Fruit fly (Drosophila melanogaster) whole organism, embryonic: ENCODE data around the gene CG12680.

Experiments used
- Atf3 ChIP-seq: fragments of 200-800 bp; sonication (Bioruptor generic); optimal IDR thresholded peaks from 3 replicates; lab custom pipeline; 2016; ENCODE audit warnings: missing biosample characterization, missing genetic modification characterization
- BtbVII ChIP-seq: fragments of 200-800 bp; sonication (Bioruptor generic); optimal IDR thresholded peaks from 3 replicates; lab custom pipeline; 2017; ENCODE audit warnings: missing biosample characterization, mild to moderate bottlenecking, missing genetic modification characterization
- Bteb2 ChIP-seq: fragments of 200-800 bp; sonication (Bioruptor generic); optimal IDR thresholded peaks from 2 replicates; lab custom pipeline; 2016; ENCODE audit warnings: missing biosample characterization, missing genetic modification characterization
- CG10462 ChIP-seq: fragments of 200-800 bp; sonication (Bioruptor generic); optimal IDR thresholded peaks from 2 replicates; lab custom pipeline; 2016; ENCODE audit warnings: missing biosample characterization, missing genetic modification characterization
- CG11723 ChIP-seq: fragments of 200-800 bp; sonication (Bioruptor generic); optimal IDR thresholded peaks from 2 replicates; lab custom pipeline; 2017; ENCODE audit warnings: missing biosample characterization, mild to moderate bottlenecking, missing genetic modification characterization
- CG17612 ChIP-seq: fragments of 200-800 bp; sonication (Bioruptor generic); IDR thresholded peaks from 2 replicates; pipeline ENCODE4 v1.3.6; 2022; ENCODE audit warnings: missing biosample characterization, missing genetic modification characterization
- CG30403 ChIP-seq: fragments of 200-800 bp; sonication (Bioruptor generic); optimal IDR thresholded peaks from 3 replicates; lab custom pipeline; 2016; ENCODE audit warnings: missing biosample characterization, missing genetic modification characterization
- CG30431 ChIP-seq: fragments of 200-800 bp; sonication (Bioruptor generic); optimal IDR thresholded peaks from 2 replicates; lab custom pipeline; 2017; ENCODE audit warnings: missing biosample characterization, missing genetic modification characterization
- CG3065 ChIP-seq: fragments of 200-800 bp; sonication (Bioruptor generic); optimal IDR thresholded peaks from 2 replicates; lab custom pipeline; 2016; ENCODE audit warnings: missing biosample characterization, missing genetic modification characterization
- CG31441 ChIP-seq: fragments of 200-800 bp; sonication (Bioruptor generic); IDR thresholded peaks from 2 replicates; pipeline ENCODE4 v1.3.6; 2022; ENCODE audit warnings: missing biosample characterization, missing genetic modification characterization
- CG32772 ChIP-seq: fragments of 200-800 bp; sonication (Bioruptor generic); IDR thresholded peaks from 2 replicates; pipeline ENCODE4 v1.3.6; 2022; ENCODE audit warnings: missing biosample characterization, missing genetic modification characterization
- CG4404 ChIP-seq: fragments of 200-800 bp; sonication (Bioruptor generic); IDR thresholded peaks from 2 replicates; pipeline ENCODE4 v1.3.6; 2022; ENCODE audit warnings: missing biosample characterization, missing genetic modification characterization
- CG6813 ChIP-seq: fragments of 200-800 bp; sonication (Bioruptor generic); optimal IDR thresholded peaks from 2 replicates; lab custom pipeline; 2017; ENCODE audit warnings: missing biosample characterization, missing genetic modification characterization, mild to moderate bottlenecking, moderate library complexity, missing genetic modification reagents
- CG8359 ChIP-seq: fragments of 200-800 bp; sonication (Bioruptor generic); optimal IDR thresholded peaks from 2 replicates; lab custom pipeline; 2017; ENCODE audit warnings: missing biosample characterization, mild to moderate bottlenecking, missing genetic modification characterization, borderline replicate concordance
- D19B ChIP-seq: fragments of 200-800 bp; sonication (Bioruptor generic); optimal IDR thresholded peaks from 2 replicates; lab custom pipeline; 2017; ENCODE audit warnings: missing biosample characterization, mild to moderate bottlenecking, missing genetic modification characterization
- Doc2 ChIP-seq: fragments of 200-800 bp; sonication (Bioruptor generic); IDR thresholded peaks from 2 replicates; pipeline ENCODE4 v1.3.6; 2022; ENCODE audit warnings: missing biosample characterization, missing genetic modification characterization
- Dref ChIP-seq: fragments of 200-800 bp; sonication (Bioruptor generic); IDR thresholded peaks from 2 replicates; pipeline ENCODE4 v1.3.6; 2022; ENCODE audit warnings: missing biosample characterization, missing genetic modification characterization
- HLHmδ ChIP-seq: fragments of 200-800 bp; sonication (Bioruptor generic); optimal IDR thresholded peaks from 2 replicates; lab custom pipeline; 2018; ENCODE audit warnings: missing biosample characterization, mild to moderate bottlenecking, missing genetic modification characterization, moderate library complexity
- HmgZ ChIP-seq: fragments of 200-800 bp; sonication (Bioruptor generic); optimal IDR thresholded peaks from 2 replicates; lab custom pipeline; 2018; ENCODE audit warnings: missing biosample characterization, mild to moderate bottlenecking, missing genetic modification characterization
- Hmx ChIP-seq: fragments of 200-800 bp; sonication (Bioruptor generic); optimal IDR thresholded peaks from 2 replicates; lab custom pipeline; 2016; ENCODE audit warnings: missing biosample characterization, missing genetic modification characterization
- Hr39 ChIP-seq: fragments of >200 bp; optimal IDR thresholded peaks from 2 replicates; lab custom pipeline; 2017
- Hr78 ChIP-seq, 2 experiments: fragments of 200-800 bp in 1 of 2; fragments of >200 bp in 1 of 2; sonication (Bioruptor generic) in 1 of 2; optimal IDR thresholded peaks; 2 replicates each; lab custom pipeline; 2017 to 2019; ENCODE audit warnings: missing biosample characterization in 2 of 2, missing genetic modification characterization in 2 of 2, mild to moderate bottlenecking in 1 of 2, moderate library complexity in 1 of 2
- Opbp ChIP-seq: fragments of 200-800 bp; sonication (Bioruptor generic); IDR thresholded peaks from 3 replicates; pipeline ENCODE4 v1.3.6; 2022; ENCODE audit warnings: missing biosample characterization, missing genetic modification characterization; ENCODE audit not compliant: partially characterized antibody
- Vsx1 ChIP-seq: fragments of 200-800 bp; sonication (Bioruptor generic); optimal IDR thresholded peaks from 2 replicates; lab custom pipeline; 2017; ENCODE audit warnings: missing biosample characterization, mild to moderate bottlenecking, missing genetic modification characterization, missing genetic modification reagents
- bsh ChIP-seq, 2 experiments: fragments of 200-800 bp; sonication (Bioruptor generic); optimal IDR thresholded peaks; 2 replicates each; lab custom pipeline; 2017 to 2018; ENCODE audit warnings: mild to moderate bottlenecking in 2 of 2, missing biosample characterization in 2 of 2, missing genetic modification characterization in 2 of 2, moderate library complexity in 1 of 2
- btn ChIP-seq: fragments of 200-800 bp; sonication (Bioruptor generic); optimal IDR thresholded peaks from 2 replicates; lab custom pipeline; 2016; ENCODE audit warnings: missing biosample characterization, missing genetic modification characterization
- caup ChIP-seq: fragments of 200-800 bp; sonication (Bioruptor generic); optimal IDR thresholded peaks from 3 replicates; lab custom pipeline; 2017; ENCODE audit warnings: missing biosample characterization, mild to moderate bottlenecking, missing genetic modification characterization, moderate library complexity; ENCODE audit not compliant: severe bottlenecking
- chif ChIP-seq, 2 experiments: fragments of 200-800 bp; sonication (Bioruptor generic); optimal IDR thresholded peaks; 3 replicates each; lab custom pipeline; 2016; ENCODE audit warnings: missing biosample characterization in 2 of 2, missing genetic modification characterization in 2 of 2
- croc ChIP-seq: fragments of 200-800 bp; sonication (Bioruptor generic); conservative IDR thresholded peaks from 3 replicates; pipeline ENCODE4 v1.3.6; 2022; ENCODE audit warnings: missing biosample characterization, missing genetic modification characterization
- cwo ChIP-seq: fragments of 200-800 bp; sonication (Bioruptor generic); optimal IDR thresholded peaks from 3 replicates; lab custom pipeline; 2017; ENCODE audit warnings: missing biosample characterization, missing genetic modification characterization, mild to moderate bottlenecking, moderate library complexity, missing genetic modification reagents
- dm ChIP-seq: fragments of 200-800 bp; sonication (Bioruptor generic); optimal IDR thresholded peaks from 3 replicates; lab custom pipeline; 2016; ENCODE audit warnings: missing biosample characterization, missing genetic modification characterization
- fru ChIP-seq: fragments of >200 bp; optimal IDR thresholded peaks from 2 replicates; lab custom pipeline; 2017
- hbn ChIP-seq: fragments of 200-800 bp; sonication (Bioruptor generic); IDR thresholded peaks from 2 replicates; pipeline ENCODE4 v1.3.6; 2022; ENCODE audit warnings: missing biosample characterization, missing genetic modification characterization; ENCODE audit not compliant: partially characterized antibody
- her ChIP-seq: fragments of 200-800 bp; sonication (Bioruptor generic); optimal IDR thresholded peaks from 2 replicates; lab custom pipeline; 2016; ENCODE audit warnings: missing biosample characterization, missing genetic modification characterization
- ind ChIP-seq: fragments of 200-800 bp; sonication (Bioruptor generic); optimal IDR thresholded peaks from 3 replicates; lab custom pipeline; 2016; ENCODE audit warnings: missing biosample characterization, missing genetic modification characterization
- inv ChIP-seq: fragments of 200-800 bp; sonication (Bioruptor generic); IDR thresholded peaks from 2 replicates; pipeline ENCODE4 v1.3.6; 2022; ENCODE audit warnings: missing biosample characterization, missing genetic modification characterization; ENCODE audit not compliant: partially characterized antibody
- kni ChIP-seq: fragments of 200-800 bp; sonication (Bioruptor generic); optimal IDR thresholded peaks from 3 replicates; lab custom pipeline; 2017; ENCODE audit warnings: mild to moderate bottlenecking, missing biosample characterization, missing genetic modification reagents, missing genetic modification characterization
- lmd ChIP-seq: fragments of 200-800 bp; sonication (Bioruptor generic); IDR thresholded peaks from 2 replicates; pipeline ENCODE4 v1.3.6; 2022; ENCODE audit warnings: missing biosample characterization, missing genetic modification characterization
- lov ChIP-seq, 2 experiments: fragments of 200-800 bp in 1 of 2; fragments of >200 bp in 1 of 2; sonication (Bioruptor generic) in 1 of 2; IDR thresholded peaks in 1 of 2; optimal IDR thresholded peaks in 1 of 2; 2 replicates in 1 of 2; 3 replicates in 1 of 2; pipeline versions ENCODE4 v1.3.6 to Lab custom; 2017 to 2022; ENCODE audit warnings: missing biosample characterization in 1 of 2, missing genetic modification characterization in 1 of 2
- otp ChIP-seq: fragments of 200-800 bp; sonication (Bioruptor generic); IDR thresholded peaks from 3 replicates; pipeline ENCODE4, ENCODE4 v1.3.6; 2022; ENCODE audit warnings: missing biosample characterization, missing genetic modification characterization
- psq ChIP-seq: fragments of 200-800 bp; sonication (Bioruptor generic); optimal IDR thresholded peaks from 2 replicates; lab custom pipeline; 2017; ENCODE audit warnings: missing biosample characterization, missing genetic modification characterization
- pzg ChIP-seq: fragments of 200-800 bp; sonication (Bioruptor generic); optimal IDR thresholded peaks from 3 replicates; lab custom pipeline; 2018; ENCODE audit warnings: missing biosample characterization, mild to moderate bottlenecking, missing genetic modification characterization, moderate library complexity
- run ChIP-seq: fragments of 200-800 bp; sonication (Bioruptor generic); optimal IDR thresholded peaks from 3 replicates; lab custom pipeline; 2018; ENCODE audit warnings: missing biosample characterization, mild to moderate bottlenecking, missing genetic modification characterization
- sd ChIP-seq: fragments of 200-800 bp; sonication (Bioruptor generic); optimal IDR thresholded peaks from 3 replicates; lab custom pipeline; 2018; ENCODE audit warnings: missing biosample characterization, mild to moderate bottlenecking, missing genetic modification characterization, moderate library complexity
- seq ChIP-seq: fragments of 200-800 bp; sonication (Bioruptor generic); IDR thresholded peaks from 2 replicates; pipeline ENCODE4 v1.3.6; 2022; ENCODE audit warnings: missing biosample characterization, missing genetic modification characterization
- tio ChIP-seq: fragments of 200-800 bp; sonication (Bioruptor generic); optimal IDR thresholded peaks from 2 replicates; lab custom pipeline; 2017; ENCODE audit warnings: missing biosample characterization, missing genetic modification characterization, inconsistent platforms
- toy ChIP-seq: fragments of 200-800 bp; sonication (Bioruptor generic); IDR thresholded peaks from 2 replicates; pipeline ENCODE4 v1.3.6; 2022; ENCODE audit warnings: missing biosample characterization, missing genetic modification characterization
- z ChIP-seq: fragments of 200-800 bp; sonication (Bioruptor generic); IDR thresholded peaks from 3 replicates; pipeline ENCODE4 v1.3.6; 2022; ENCODE audit warnings: missing biosample characterization, missing genetic modification characterization

The CG12680 gene

DNA sequence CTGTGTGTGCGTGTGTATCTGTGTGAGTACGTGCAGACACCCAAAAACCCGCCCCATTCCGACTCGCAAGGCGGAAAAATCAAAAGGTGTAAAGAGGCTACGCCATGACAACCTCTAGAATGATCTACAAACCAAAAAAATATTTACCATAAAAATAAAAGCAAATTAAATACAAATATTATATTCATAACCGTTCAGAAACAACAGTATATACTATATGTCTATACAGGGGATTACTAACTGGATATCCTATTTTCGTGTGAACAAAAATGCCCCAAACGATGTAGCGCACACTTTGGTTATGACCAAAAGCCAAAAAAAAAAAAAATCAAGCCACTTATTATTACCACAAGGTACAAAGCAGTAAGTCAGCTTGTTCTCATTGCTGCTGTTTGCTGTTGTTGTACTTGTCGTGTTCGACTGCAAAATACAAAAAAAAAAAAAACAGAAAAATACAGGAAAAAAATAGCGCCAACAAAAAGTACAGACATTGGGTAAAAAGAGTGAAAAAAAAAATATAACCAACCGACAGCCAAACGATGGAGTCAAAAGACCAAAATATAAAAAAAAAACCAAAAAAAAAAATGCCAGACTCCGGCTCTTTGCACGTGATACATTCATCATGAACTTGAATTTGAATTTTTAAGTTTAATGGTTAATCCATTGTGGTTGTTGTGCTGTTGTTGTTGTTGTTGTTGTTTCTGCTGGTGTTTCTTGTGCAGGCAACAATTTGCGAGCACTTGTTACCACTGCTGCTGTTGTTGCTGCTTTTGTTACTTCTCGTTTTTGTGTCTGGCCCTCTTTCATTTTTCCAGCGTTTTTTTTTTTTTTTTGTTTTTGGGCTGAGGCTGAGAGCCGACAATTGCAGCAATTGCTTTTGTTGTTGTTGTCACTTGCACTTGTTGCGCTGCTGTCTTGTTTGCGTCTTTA is 44.5 kb downstream of the CG12680 start (continued):
- TF ChIP-seq CG8359 = no peak
- no peak for TF ChIP-seq Hr78 (GFP tag; optimal IDR thresholded peaks at IDR 0.05; lab: Kevin White, UChicago)
- peak; percentile 18 for TF ChIP-seq sd (tag; lab: Kevin White, UChicago)
- TF ChIP-seq toy (GFP tag; lab: Robert Waterston, UW) = peak; percentile 48; the same call in 1 of the 2 replicates
- TF ChIP-seq pzg = no peak
- no peak for TF ChIP-seq CG30431
- no peak for TF ChIP-seq Dref (GFP tag; lab: Robert Waterston, UW)
- peak; percentile 63 for TF ChIP-seq CG30403 (GFP tag; lab: Kevin White, UChicago)
- TF ChIP-seq lmd = peak; percentile 83
- peak in 1 of 2 experiments; percentile 56 for TF ChIP-seq bsh (GFP tag; optimal IDR thresholded peaks at IDR 0.05; lab: Kevin White, UChicago)
- no peak for TF ChIP-seq Hmx
- no peak for TF ChIP-seq fru (lab: Kevin White, UChicago)
- no peak for TF ChIP-seq CG17612 (GFP tag; lab: Robert Waterston, UW)
- peak; percentile 45 for TF ChIP-seq caup (GFP tag; lab: Kevin White, UChicago)
- TF ChIP-seq ind = peak; percentile 57
- TF ChIP-seq CG31441 (GFP tag; lab: Robert Waterston, UW) = peak; percentile 51
- TF ChIP-seq CG11723 (GFP tag; lab: Kevin White, UChicago) = no peak
- TF ChIP-seq btn (GFP tag; lab: Kevin White, UChicago) = no peak
- TF ChIP-seq z (GFP tag; lab: Robert Waterston, UW) = no peak
- peak; percentile 78 for TF ChIP-seq CG32772
- peak; percentile 42 for TF ChIP-seq cwo (GFP tag; lab: Kevin White, UChicago)
- no peak for TF ChIP-seq CG10462 (GFP tag; lab: Kevin White, UChicago)
- TF ChIP-seq dm (GFP tag; lab: Kevin White, UChicago) = no peak
- peak; percentile 13 for TF ChIP-seq Vsx1
- TF ChIP-seq HmgZ (tag; lab: Kevin White, UChicago) = peak; percentile 12
- peak; percentile 20; the same call in 1 of the 3 replicates for TF ChIP-seq croc (GFP tag; lab: Robert Waterston, UW)
- TF ChIP-seq lov (optimal IDR thresholded peaks at IDR 0.05; lab: Kevin White, UChicago) = no peak
- 0 out of 3 replicates have a peak, but pooled peaks have one; percentile 29 for TF ChIP-seq lov (GFP tag; IDR thresholded peaks at IDR 0.05; lab: Robert Waterston, UW)
- no peak for TF ChIP-seq HLHmδ (GFP tag; lab: Kevin White, UChicago)
- TF ChIP-seq CG4404 = peak; percentile 63
- peak; percentile 36 for TF ChIP-seq CG6813
- peak; percentile 77 for TF ChIP-seq seq (GFP tag; lab: Robert Waterston, UW)
- TF ChIP-seq Atf3 (GFP tag; lab: Kevin White, UChicago) = no peak
- no peak for TF ChIP-seq hbn
- no peak for TF ChIP-seq CG3065
- peak in 1 of 2 experiments; percentile 22 for TF ChIP-seq chif (GFP tag; optimal IDR thresholded peaks at IDR 0.05; lab: Kevin White, UChicago)
- no peak for TF ChIP-seq psq (GFP tag; lab: Kevin White, UChicago)
- no peak for TF ChIP-seq her (GFP tag; lab: Kevin White, UChicago)
- peak; percentile 30 for TF ChIP-seq D19B (GFP tag; lab: Kevin White, UChicago)
- peak; percentile 44 for TF ChIP-seq BtbVII (GFP tag; lab: Kevin White, UChicago)
- TF ChIP-seq inv = no peak
- TF ChIP-seq kni (GFP tag; lab: Kevin White, UChicago) = no peak
- TF ChIP-seq Hr39 (lab: Kevin White, UChicago) = no peak
- no peak for TF ChIP-seq Opbp (GFP tag; lab: Robert Waterston, UW)
- peak; percentile 75 for TF ChIP-seq otp (GFP tag; lab: Robert Waterston, UW)
- TF ChIP-seq tio (GFP tag; lab: Kevin White, UChicago) = peak; percentile 48
- no peak for TF ChIP-seq run
- 0 out of 2 replicates have a peak, but pooled peaks have one; percentile 53 for TF ChIP-seq Doc2
- TF ChIP-seq Bteb2 (GFP tag; lab: Kevin White, UChicago) = peak; percentile 28
